Fruit fly (Drosophila melanogaster): ENCODE measurements around the gene CG14837.

DNA sequence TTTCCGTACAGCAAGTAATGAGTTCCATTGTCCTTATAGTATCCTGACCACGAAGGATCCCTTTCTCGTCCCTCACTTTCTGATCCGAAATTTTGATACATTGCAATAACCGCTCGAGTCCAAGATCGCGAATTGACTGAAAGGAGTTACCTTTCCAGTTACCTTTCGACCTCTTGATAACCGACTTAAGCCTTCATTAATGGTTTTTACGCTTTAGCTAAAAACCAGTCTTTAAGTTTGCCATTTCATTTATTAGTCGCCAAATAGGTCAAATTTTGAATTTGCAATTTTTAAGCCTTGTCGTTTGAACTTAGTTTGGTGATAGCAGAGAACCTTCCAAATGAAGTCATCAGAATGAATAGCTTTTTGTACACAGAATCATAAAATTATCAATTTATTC, 17.5 kb downstream of the CG14837 start, which contains the start of gene CG32376:
- TF ChIP-seq Sin3A (optimal IDR thresholded peaks at IDR 0.05) (no peak), psq (optimal IDR thresholded peaks at IDR 0.05) (no peak)
